Fruit fly (Drosophila melanogaster) whole organism, wandering third instar larva: Measurements from ENCODE around the gene CG11030.

Source experiments
- Dfd ChIP-seq: fragments of >200 bp; optimal IDR thresholded peaks from 2 replicates; lab custom pipeline; 2017; ENCODE audit warnings: missing biosample characterization, missing genetic modification characterization
- GATAd ChIP-seq: sonication (Bioruptor generic); optimal IDR thresholded peaks from 2 replicates; lab custom pipeline; 2016; ENCODE audit warnings: missing biosample characterization, missing genetic modification characterization
- fru ChIP-seq: fragments of 200-800 bp; sonication (Bioruptor generic); optimal IDR thresholded peaks from 3 replicates; lab custom pipeline; 2016; ENCODE audit warnings: missing biosample characterization, mild to moderate bottlenecking, missing genetic modification characterization
- rgr ChIP-seq: fragments of 200-800 bp; sonication (Bioruptor generic); optimal IDR thresholded peaks from 3 replicates; lab custom pipeline; 2016; ENCODE audit warnings: missing biosample characterization, mild to moderate bottlenecking, missing genetic modification characterization

- TF ChIP-seq Dfd (GFP tag; lab: Kevin White, UChicago), result no peak
- TF ChIP-seq rgr (GFP tag; lab: Kevin White, UChicago), result no peak
- TF ChIP-seq fru (GFP tag; lab: Kevin White, UChicago), result no peak
- TF ChIP-seq GATAd (GFP tag; lab: Kevin White, UChicago), result no peak
Observed at dm6 chr2L:5766042-5766441, 41.6 kb downstream of the CG11030 start, which contains the start of gene obst-E.
